Worm (Caenorhabditis elegans): ENCODE measurements around the gene mam-3.

The mam-3 gene

DNA sequence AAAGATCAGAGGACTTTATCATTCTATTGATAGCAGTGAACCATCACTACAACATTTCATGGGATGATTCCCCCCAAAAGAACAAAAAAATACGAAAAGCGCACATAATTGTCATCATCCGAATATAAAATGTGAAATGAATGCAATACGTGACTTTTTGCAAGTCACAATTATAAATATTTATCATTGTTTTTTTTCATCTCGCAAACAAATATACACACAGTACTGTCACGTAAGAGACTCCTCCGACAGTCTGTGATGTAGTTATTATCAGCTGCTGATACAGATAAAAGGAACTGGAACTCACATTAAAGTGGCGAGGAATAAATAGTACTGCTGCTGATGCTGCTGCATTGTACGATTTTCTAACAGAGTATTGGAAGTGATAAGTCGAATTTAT lies 48.8 kb downstream of the mam-3 start (continued):
- TF ChIP-seq nhr-77 (tag; optimal IDR thresholded peaks at IDR 0.05), result no peak
- no peak for TF ChIP-seq nhr-76 (tag; optimal IDR thresholded peaks at IDR 0.05)
- no peak for TF ChIP-seq mdl-1 (tag; optimal IDR thresholded peaks at IDR 0.05)
- TF ChIP-seq ceh-9 (tag; optimal IDR thresholded peaks at IDR 0.05), result no peak
- no peak for TF ChIP-seq nhr-25 (tag; optimal IDR thresholded peaks at IDR 0.05)
- no peak for TF ChIP-seq daf-12 (tag; optimal IDR thresholded peaks at IDR 0.05)
- no peak for TF ChIP-seq ztf-11 (tag; optimal IDR thresholded peaks at IDR 0.05)
- TF ChIP-seq pha-4 (tag; optimal IDR thresholded peaks at IDR 0.05), result peak; percentile 78
- no peak for TF ChIP-seq ceh-16 (tag; optimal IDR thresholded peaks at IDR 0.05)
- TF ChIP-seq nhr-43 (tag; optimal IDR thresholded peaks at IDR 0.05; ENCODE audit: poor library complexity, severe bottlenecking), result peak; percentile 8
- no peak for TF ChIP-seq nhr-28 (tag; optimal IDR thresholded peaks at IDR 0.05)
- no peak for TF ChIP-seq jun-1 (tag; optimal IDR thresholded peaks at IDR 0.05)
- TF ChIP-seq ceh-82 (tag; optimal IDR thresholded peaks at IDR 0.05), result no peak
- TF ChIP-seq nhr-67 (tag; optimal IDR thresholded peaks at IDR 0.05), result no peak
- no peak for TF ChIP-seq unc-62 (GFP tag; optimal IDR thresholded peaks at IDR 0.05)
- TF ChIP-seq nhr-23 (tag; optimal IDR thresholded peaks at IDR 0.05), result no peak
- TF ChIP-seq sea-2 (GFP tag; optimal IDR thresholded peaks at IDR 0.05), result no peak
- TF ChIP-seq ceh-28 (tag; optimal IDR thresholded peaks at IDR 0.05), result no peak
- no peak for TF ChIP-seq unc-39 (tag; optimal IDR thresholded peaks at IDR 0.05)
- no peak for TF ChIP-seq ama-1 (optimal IDR thresholded peaks at IDR 0.05)
- TF ChIP-seq lin-15B (tag; optimal IDR thresholded peaks at IDR 0.05), result no peak
- no peak for TF ChIP-seq aly-2 (tag; optimal IDR thresholded peaks at IDR 0.05)

DNA sequence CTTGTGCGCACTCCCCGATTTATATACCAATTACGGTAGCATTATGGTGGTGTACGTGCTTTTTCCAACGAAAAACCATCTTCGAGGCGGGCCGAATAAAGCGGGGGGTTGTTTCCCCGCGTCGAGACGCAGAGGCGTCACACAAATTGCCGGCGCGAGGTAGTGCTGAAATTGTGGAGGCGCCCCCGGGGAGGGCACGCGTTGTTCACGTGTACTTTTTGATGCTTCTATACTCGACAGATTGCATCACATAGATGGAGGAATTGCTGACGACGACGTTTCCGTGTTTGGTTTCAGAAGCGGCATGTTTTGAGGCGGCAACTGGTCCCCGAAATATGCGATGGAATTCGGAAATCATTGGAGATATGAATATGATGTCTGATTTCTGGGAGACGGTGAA lies 49.9 kb downstream of the mam-3 start:
- TF ChIP-seq ztf-11 (tag; optimal IDR thresholded peaks at IDR 0.05) (no peak), ama-1 (optimal IDR thresholded peaks at IDR 0.05) (no peak), elt-2 (tag; optimal IDR thresholded peaks at IDR 0.05) (peak; percentile 91), daf-12 (tag; optimal IDR thresholded peaks at IDR 0.05) (no peak), nhr-67 (tag; optimal IDR thresholded peaks at IDR 0.05) (no peak), nhr-11 (tag; optimal IDR thresholded peaks at IDR 0.05) (peak; percentile 59), aly-2 (tag; optimal IDR thresholded peaks at IDR 0.05) (no peak), mdl-1 (tag; optimal IDR thresholded peaks at IDR 0.05) (peak; percentile 63), nhr-28 (tag; optimal IDR thresholded peaks at IDR 0.05) (no peak), fkh-2 (tag; optimal IDR thresholded peaks at IDR 0.05) (no peak), nhr-43 (tag; optimal IDR thresholded peaks at IDR 0.05; ENCODE audit: poor library complexity, severe bottlenecking) (peak; percentile 93), snpc-4 (tag; optimal IDR thresholded peaks at IDR 0.05) (peak; percentile 5), unc-62 (GFP tag; optimal IDR thresholded peaks at IDR 0.05) (peak; percentile 81), pha-4 (tag; optimal IDR thresholded peaks at IDR 0.05) (peak; percentile 81), tbx-2 (tag; optimal IDR thresholded peaks at IDR 0.05) (peak; percentile 73), pqm-1 (tag; optimal IDR thresholded peaks at IDR 0.05) (peak; percentile 65), nhr-76 (tag; optimal IDR thresholded peaks at IDR 0.05) (no peak), nhr-25 (tag; optimal IDR thresholded peaks at IDR 0.05) (peak; percentile 90), fos-1 (tag; optimal IDR thresholded peaks at IDR 0.05) (peak; percentile 18), nhr-77 (tag; optimal IDR thresholded peaks at IDR 0.05) (no peak), nhr-237 (tag; optimal IDR thresholded peaks at IDR 0.05) (no peak), ceh-28 (tag; optimal IDR thresholded peaks at IDR 0.05) (peak; percentile 65), nhr-12 (tag; optimal IDR thresholded peaks at IDR 0.05) (no peak), nhr-23 (tag; optimal IDR thresholded peaks at IDR 0.05) (peak; percentile 82), nfya-1 (tag; optimal IDR thresholded peaks at IDR 0.05; ENCODE audit: insufficient read depth) (peak; percentile 91), jun-1 (tag; optimal IDR thresholded peaks at IDR 0.05) (peak; percentile 87), skn-1 (tag; optimal IDR thresholded peaks at IDR 0.05) (peak; percentile 6), R02D3.7 (tag; optimal IDR thresholded peaks at IDR 0.05) (peak; percentile 66), sea-2 (GFP tag; optimal IDR thresholded peaks at IDR 0.05) (no peak), eor-1 (tag; optimal IDR thresholded peaks at IDR 0.05) (no peak), lsy-12 (tag; optimal IDR thresholded peaks at IDR 0.05) (peak; percentile 59), unc-39 (tag; optimal IDR thresholded peaks at IDR 0.05) (peak; percentile 36), elt-1 (tag; optimal IDR thresholded peaks at IDR 0.05) (peak; percentile 62), lin-15B (tag; optimal IDR thresholded peaks at IDR 0.05) (peak; percentile 45), fkh-10 (GFP tag; optimal IDR thresholded peaks at IDR 0.05) (peak; percentile 70), ztf-4 (tag; optimal IDR thresholded peaks at IDR 0.05) (peak; percentile 38), ceh-16 (tag; optimal IDR thresholded peaks at IDR 0.05) (no peak), ceh-9 (tag; optimal IDR thresholded peaks at IDR 0.05) (no peak), lin-39 (tag; optimal IDR thresholded peaks at IDR 0.05) (peak; percentile 95), elt-3 (tag; optimal IDR thresholded peaks at IDR 0.05) (peak in 1 of 3 experiments; percentile 54), zag-1 (tag; optimal IDR thresholded peaks at IDR 0.05) (no peak), mml-1 (tag; optimal IDR thresholded peaks at IDR 0.05) (peak; percentile 100), hmg-11 (tag; optimal IDR thresholded peaks at IDR 0.05) (peak; percentile 95), ceh-82 (tag; optimal IDR thresholded peaks at IDR 0.05) (no peak), ZK546.5 (tag; optimal IDR thresholded peaks at IDR 0.05) (no peak), egl-27 (tag; optimal IDR thresholded peaks at IDR 0.05) (peak; percentile 66), egl-5 (tag; optimal IDR thresholded peaks at IDR 0.05) (peak; percentile 25)

All from whole organism, L3 larva.